Worm (Caenorhabditis elegans) whole organism, L1 larva: ENCODE results near the gene F58F9.8.

Source experiments
- C16A3.4 ChIP-seq: fragments of 150-350 bp; optimal IDR thresholded peaks from 2 replicates; lab custom pipeline; 2014; ENCODE audit warnings: missing biosample characterization, missing genetic modification characterization
- ama-1 ChIP-seq: fragments of 150-350 bp; optimal IDR thresholded peaks from 2 replicates; lab custom pipeline; 2014
- blmp-1 ChIP-seq: fragments of 150-350 bp; optimal IDR thresholded peaks from 2 replicates; lab custom pipeline; 2014; ENCODE audit warnings: missing biosample characterization, missing genetic modification characterization
- dpl-1 ChIP-seq, 3 experiments: fragments of 150-350 bp in 2 of 3; sonication (generic microtip) in 1 of 3; optimal IDR thresholded peaks; 2 replicates each; lab custom pipeline; 2014 to 2017; ENCODE audit warnings: missing biosample characterization in 3 of 3, missing genetic modification characterization in 3 of 3, missing genetic modification reagents in 3 of 3
- dsc-1 ChIP-seq: sonication (generic microtip); optimal IDR thresholded peaks from 2 replicates; lab custom pipeline; 2016; ENCODE audit warnings: mild to moderate bottlenecking, missing genetic modification characterization, missing compliant biosample characterization
- efl-1 ChIP-seq, 4 experiments: fragments of 150-350 bp; optimal IDR thresholded peaks in 3 of 4; peaks in 1 of 4; 1 replicate in 1 of 4; 2 replicates in 3 of 4; lab custom pipeline; 2014; ENCODE audit warnings: missing biosample characterization in 2 of 4, missing genetic modification characterization in 2 of 4, missing genetic modification reagents in 2 of 4
- efl-3 ChIP-seq: fragments of 200-800 bp; sonication (Bioruptor generic); optimal IDR thresholded peaks from 2 replicates; lab custom pipeline; 2018; ENCODE audit warnings: mild to moderate bottlenecking, missing genetic modification characterization, missing compliant biosample characterization
- egl-13 ChIP-seq: sonication (generic microtip); optimal IDR thresholded peaks from 2 replicates; lab custom pipeline; 2016; ENCODE audit warnings: missing genotype, missing genetic modification reagents, missing genetic modification characterization, missing compliant biosample characterization
- egl-27 ChIP-seq, 2 experiments: fragments of 150-350 bp in 1 of 2; sonication (generic microtip); optimal IDR thresholded peaks; 3 replicates each; lab custom pipeline; 2017 to 2018; ENCODE audit warnings: missing biosample characterization in 2 of 2, missing genetic modification characterization in 2 of 2, missing genetic modification reagents in 2 of 2
- elt-2 ChIP-seq: sonication (generic microtip); optimal IDR thresholded peaks from 2 replicates; lab custom pipeline; 2016; ENCODE audit warnings: missing genetic modification characterization, mild to moderate bottlenecking, inconsistent platforms, missing compliant biosample characterization, missing genetic modification reagents
- fkh-10 ChIP-seq: sonication (generic microtip); optimal IDR thresholded peaks from 2 replicates; lab custom pipeline; 2017; ENCODE audit warnings: missing biosample characterization, missing genetic modification reagents, missing genetic modification characterization
- fos-1 ChIP-seq: fragments of 150-350 bp; optimal IDR thresholded peaks from 2 replicates; lab custom pipeline; 2014; ENCODE audit warnings: missing biosample characterization, missing genetic modification characterization
- hpl-2 ChIP-seq: fragments of 150-350 bp; optimal IDR thresholded peaks from 2 replicates; lab custom pipeline; 2014; ENCODE audit warnings: missing biosample characterization, missing genetic modification reagents, missing genetic modification characterization
- isw-1 ChIP-seq: fragments of 200-800 bp; sonication (Bioruptor generic); IDR thresholded peaks from 2 replicates; pipeline ENCODE4 v1.3.6; 2022; ENCODE audit warnings: missing genetic modification characterization, missing compliant biosample characterization
- lin-15B ChIP-seq: fragments of 150-350 bp; sonication (generic microtip); optimal IDR thresholded peaks from 3 replicates; lab custom pipeline; 2014; ENCODE audit warnings: missing biosample characterization, missing genetic modification characterization
- lin-35 ChIP-seq, 2 experiments: fragments of 150-350 bp; optimal IDR thresholded peaks; 2 replicates each; lab custom pipeline; 2014; ENCODE audit warnings: missing biosample characterization in 2 of 2, missing genetic modification characterization in 2 of 2, missing genetic modification reagents in 2 of 2
- lin-39 ChIP-seq: fragments of 150-350 bp; optimal IDR thresholded peaks from 2 replicates; lab custom pipeline; 2014; ENCODE audit warnings: missing biosample characterization, missing genetic modification reagents, missing genetic modification characterization
- lir-3 ChIP-seq: sonication (generic microtip); optimal IDR thresholded peaks from 2 replicates; lab custom pipeline; 2016; ENCODE audit warnings: mild to moderate bottlenecking, missing genetic modification characterization, moderate library complexity, missing compliant biosample characterization; ENCODE audit not compliant: poor library complexity
- mdl-1 ChIP-seq, 2 experiments: fragments of 150-350 bp; optimal IDR thresholded peaks; 2 replicates each; lab custom pipeline; 2014 to 2017; ENCODE audit warnings: missing biosample characterization in 2 of 2, missing genetic modification characterization in 2 of 2, inconsistent platforms in 1 of 2
- nhr-20 ChIP-seq: sonication (generic microtip); optimal IDR thresholded peaks from 2 replicates; lab custom pipeline; 2016; ENCODE audit warnings: mild to moderate bottlenecking, missing genetic modification characterization, missing compliant biosample characterization
- nhr-28 ChIP-seq: fragments of 150-350 bp; optimal IDR thresholded peaks from 2 replicates; lab custom pipeline; 2014; ENCODE audit warnings: missing biosample characterization, missing genetic modification characterization
- nhr-47 ChIP-seq: sonication (generic microtip); optimal IDR thresholded peaks from 2 replicates; lab custom pipeline; 2016; ENCODE audit warnings: mild to moderate bottlenecking, missing genetic modification characterization, moderate library complexity, missing compliant biosample characterization
- nhr-76 ChIP-seq: sonication (generic microtip); optimal IDR thresholded peaks from 2 replicates; lab custom pipeline; 2017; ENCODE audit warnings: missing biosample characterization, missing genetic modification characterization
- nhr-90 ChIP-seq: sonication (generic microtip); optimal IDR thresholded peaks from 2 replicates; lab custom pipeline; 2016; ENCODE audit warnings: mild to moderate bottlenecking, missing genetic modification characterization, missing compliant biosample characterization; ENCODE audit not compliant: poor library complexity
- pag-3 ChIP-seq: sonication (generic microtip); optimal IDR thresholded peaks from 2 replicates; lab custom pipeline; 2017; ENCODE audit warnings: missing genetic modification characterization, mild to moderate bottlenecking, missing compliant biosample characterization, antibody characterized with exemption, borderline replicate concordance; ENCODE audit not compliant: insufficient read depth
- pqm-1 ChIP-seq: sonication (generic microtip); optimal IDR thresholded peaks from 3 replicates; lab custom pipeline; 2017; ENCODE audit warnings: missing biosample characterization, missing genetic modification characterization
- snu-23 ChIP-seq: sonication (generic microtip); optimal IDR thresholded peaks from 2 replicates; lab custom pipeline; 2016; ENCODE audit warnings: missing genetic modification characterization, missing compliant biosample characterization
- sptf-1 ChIP-seq: fragments of 150-350 bp; optimal IDR thresholded peaks from 2 replicates; lab custom pipeline; 2014; ENCODE audit warnings: missing biosample characterization, missing genetic modification characterization
- sup-37 ChIP-seq: fragments of 200-800 bp; sonication (Bioruptor generic); optimal IDR thresholded peaks from 2 replicates; lab custom pipeline; 2018; ENCODE audit warnings: mild to moderate bottlenecking, missing genetic modification characterization, missing compliant biosample characterization
- swsn-7 ChIP-seq: sonication (generic microtip); optimal IDR thresholded peaks from 2 replicates; lab custom pipeline; 2016; ENCODE audit warnings: missing genetic modification characterization, missing compliant biosample characterization
- tlp-1 ChIP-seq: fragments of 150-350 bp; optimal IDR thresholded peaks from 2 replicates; lab custom pipeline; 2014; ENCODE audit warnings: missing biosample characterization, missing genetic modification characterization
- unc-130 ChIP-seq: fragments of 150-350 bp; optimal IDR thresholded peaks from 2 replicates; lab custom pipeline; 2017; ENCODE audit warnings: missing biosample characterization, missing genetic modification characterization, inconsistent platforms
- unc-62 ChIP-seq: fragments of 150-350 bp; optimal IDR thresholded peaks from 2 replicates; lab custom pipeline; 2014; ENCODE audit warnings: missing biosample characterization, missing genetic modification reagents, missing genetic modification characterization
- vab-15 ChIP-seq: sonication (generic microtip); optimal IDR thresholded peaks from 2 replicates; lab custom pipeline; 2017; ENCODE audit warnings: missing genotype, mild to moderate bottlenecking, missing genetic modification characterization, missing compliant biosample characterization
- xbp-1 ChIP-seq: sonication (generic microtip); optimal IDR thresholded peaks from 2 replicates; lab custom pipeline; 2016; ENCODE audit warnings: missing genetic modification characterization, missing compliant biosample characterization
- ztf-11 ChIP-seq, 2 experiments: sonication (generic microtip); optimal IDR thresholded peaks; 2 replicates each; lab custom pipeline; 2016 to 2017; ENCODE audit warnings: missing genetic modification characterization in 2 of 2, missing biosample characterization in 1 of 2, missing compliant biosample characterization in 1 of 2

The F58F9.8 gene

DNA sequence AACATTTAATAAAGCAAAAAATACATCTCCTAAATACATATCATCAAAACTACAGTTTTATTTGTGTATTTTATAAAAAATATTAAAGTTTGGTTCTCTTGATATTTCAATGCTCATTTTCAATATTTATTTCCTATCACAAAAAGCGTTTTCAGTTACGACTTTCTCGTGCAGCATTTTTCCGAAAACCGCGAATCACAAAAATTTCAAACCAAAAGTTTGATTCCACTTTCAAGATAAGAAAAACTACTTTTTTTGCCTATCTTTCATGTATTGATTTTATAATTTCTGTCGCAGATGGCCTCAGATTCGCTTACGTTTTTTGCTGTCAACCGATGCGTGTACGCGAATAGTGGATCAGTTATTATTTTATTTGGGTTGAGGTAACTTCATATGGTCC lies 18.5 kb upstream of the F58F9.8 start, which contains the start of gene C49A9.4:
TSS of gene C49A9.4 (plus strand) at position 265 of the 400 bp plus-strand sequence.
- TF ChIP-seq elt-2 (tag; lab: Kevin White, UChicago) (peak; percentile 27), ztf-11 (tag; optimal IDR thresholded peaks at IDR 0.05; lab: Kevin White, UChicago) (no peak), hpl-2 (GFP tag; lab: Kevin White, UChicago) (peak; percentile 35), efl-1 (optimal IDR thresholded peaks at IDR 0.05; lab: Kevin White, UChicago) (no peak), efl-1 (GFP tag; optimal IDR thresholded peaks at IDR 0.05 in 1 of 2; lab: Kevin White, UChicago) (peak in 1 of 2 experiments; percentile 42)

DNA sequence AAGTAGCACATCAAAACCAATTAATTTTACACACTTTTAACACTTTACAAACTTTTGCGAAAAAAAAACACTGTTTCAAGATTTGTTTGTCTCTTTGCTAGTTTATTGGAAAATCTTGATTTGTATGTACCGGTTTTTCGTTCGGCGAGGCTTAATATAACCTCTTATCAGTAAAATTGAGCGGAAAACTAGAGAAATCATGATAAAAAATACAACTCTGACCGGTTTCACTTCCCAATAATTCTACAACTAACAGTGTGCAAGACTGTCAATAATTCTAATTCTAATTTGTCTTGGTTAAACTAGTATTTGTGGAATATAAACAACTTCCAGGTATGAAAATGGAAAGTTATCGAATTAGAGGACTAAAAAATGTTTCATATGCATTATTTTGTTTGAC lies 16.1 kb upstream of the F58F9.8 start, which contains the start of gene C49A9.3:
TSS of gene C49A9.3 (plus strand) at position 212 of the 400 bp plus-strand sequence.
- TF ChIP-seq C16A3.4 (tag; lab: Kevin White, UChicago) (no peak), lin-35 (GFP tag; optimal IDR thresholded peaks at IDR 0.05; lab: Kevin White, UChicago) (no peak), efl-1 (optimal IDR thresholded peaks at IDR 0.05; lab: Kevin White, UChicago) (no peak), efl-1 (GFP tag; optimal IDR thresholded peaks at IDR 0.05 in 1 of 2; lab: Kevin White, UChicago) (peak in 1 of 2 experiments; percentile 2), elt-2 (tag; lab: Kevin White, UChicago) (peak; percentile 51), nhr-28 (tag; lab: Kevin White, UChicago) (no peak), pqm-1 (tag; lab: Kevin White, UChicago) (no peak), tlp-1 (tag; lab: Kevin White, UChicago) (no peak), efl-3 (no peak), dsc-1 (no peak)

DNA sequence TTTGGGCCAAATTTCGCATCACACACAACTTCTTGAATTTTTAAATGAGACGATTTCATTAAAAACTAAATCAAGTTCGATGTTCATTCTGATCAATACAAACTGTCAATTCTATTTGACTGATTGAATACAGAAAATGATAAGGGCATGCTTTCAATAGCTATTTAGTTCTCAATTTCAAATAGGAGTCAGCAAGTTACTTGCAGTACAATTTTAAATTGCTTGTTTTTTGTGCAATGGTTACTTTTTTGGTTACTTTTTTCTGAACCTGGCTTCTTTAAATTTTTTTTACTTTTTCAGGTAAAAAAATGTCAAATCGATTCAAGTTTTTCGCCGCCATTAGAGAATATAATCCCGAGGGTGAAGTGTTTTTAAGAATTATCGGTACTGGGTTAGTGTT lies 12.8 kb upstream of the F58F9.8 start, which contains the start of gene C49A9.2:
TSS of gene C49A9.2 (plus strand) at position 301 of the 400 bp plus-strand sequence.
- TF ChIP-seq sup-37 = no peak
- no peak for TF ChIP-seq nhr-28 (tag; lab: Kevin White, UChicago)
- TF ChIP-seq swsn-7 (tag; lab: Kevin White, UChicago) = no peak
- no peak for TF ChIP-seq nhr-20 (tag; lab: Kevin White, UChicago)
- TF ChIP-seq unc-62 (GFP tag; lab: Kevin White, UChicago) = no peak
- no peak for TF ChIP-seq mdl-1 (tag; optimal IDR thresholded peaks at IDR 0.05; lab: Kevin White, UChicago)
- no peak for TF ChIP-seq nhr-47
- TF ChIP-seq snu-23 (GFP tag; lab: Kevin White, UChicago) = no peak
- no peak for TF ChIP-seq elt-2 (tag; lab: Kevin White, UChicago)
- TF ChIP-seq lir-3 (tag; lab: Kevin White, UChicago) = no peak
- no peak for TF ChIP-seq dpl-1 (GFP tag; optimal IDR thresholded peaks at IDR 0.05; lab: Kevin White, UChicago)
- TF ChIP-seq vab-15 (tag; lab: Kevin White, UChicago) = no peak
- no peak for TF ChIP-seq isw-1 (GFP tag; lab: Robert Waterston, UW)
- no peak for TF ChIP-seq lin-39 (tag; lab: Kevin White, UChicago)

DNA sequence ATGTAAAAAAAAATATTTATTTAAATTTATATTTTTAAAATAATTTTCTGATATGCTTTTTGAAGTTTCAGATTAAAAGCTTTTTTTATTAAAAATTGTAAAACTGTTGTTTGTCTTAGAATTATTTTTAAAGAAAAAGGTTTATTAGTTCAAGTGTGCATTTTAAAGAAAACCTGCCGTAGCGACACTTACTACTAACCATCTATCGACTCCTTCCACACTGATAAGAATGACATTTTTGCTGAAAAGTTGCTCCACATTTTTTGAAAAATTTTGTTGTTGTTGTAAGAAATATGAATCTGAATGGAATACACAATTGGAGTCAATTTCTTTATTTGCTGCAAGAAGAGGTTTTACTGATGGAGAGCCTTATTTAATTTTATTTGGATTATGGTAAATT lies 10.0 kb upstream of the F58F9.8 start, which contains the start of gene C49A9.1:
TSS of gene C49A9.1 (plus strand) at position 217 of the 400 bp plus-strand sequence.
- TF ChIP-seq sptf-1 (tag; lab: Kevin White, UChicago) = no peak
- TF ChIP-seq egl-13 = no peak
- no peak for TF ChIP-seq blmp-1 (tag; lab: Kevin White, UChicago)
- no peak for TF ChIP-seq efl-1 (optimal IDR thresholded peaks at IDR 0.05; lab: Kevin White, UChicago)
- TF ChIP-seq efl-1 (GFP tag; optimal IDR thresholded peaks at IDR 0.05 in 1 of 2; lab: Kevin White, UChicago) = no peak
- TF ChIP-seq dpl-1 (GFP tag; optimal IDR thresholded peaks at IDR 0.05; lab: Kevin White, UChicago) = no peak
- no peak for TF ChIP-seq swsn-7 (tag; lab: Kevin White, UChicago)
- TF ChIP-seq lin-15B (tag; lab: Kevin White, UChicago) = no peak
- no peak for TF ChIP-seq xbp-1
- no peak for TF ChIP-seq egl-27 (tag; optimal IDR thresholded peaks at IDR 0.05; lab: Kevin White, UChicago)
- TF ChIP-seq fos-1 (tag; lab: Kevin White, UChicago) = no peak
- TF ChIP-seq nhr-20 (tag; lab: Kevin White, UChicago) = no peak
- TF ChIP-seq nhr-76 (tag; lab: Kevin White, UChicago) = no peak
- no peak for TF ChIP-seq pag-3
- TF ChIP-seq unc-130 (tag; lab: Kevin White, UChicago) = no peak
- TF ChIP-seq ama-1 = no peak
- TF ChIP-seq nhr-90 (tag; lab: Kevin White, UChicago) = no peak
- TF ChIP-seq efl-3 = no peak
- no peak for TF ChIP-seq fkh-10
- TF ChIP-seq, all 84 proteins: peak for 0
